Worm (Caenorhabditis elegans) whole organism, late embryonic: ENCODE results near the gene Y24F12A.1.
A peak's percentile ranks its signal among the peaks of the same experiment; 100 is the strongest.

Source experiments
- C08G9.2 ChIP-seq: sonication (generic microtip); optimal IDR thresholded peaks from 2 replicates; lab custom pipeline; 2016; ENCODE audit warnings: mild to moderate bottlenecking, missing genetic modification characterization, moderate library complexity, missing compliant biosample characterization
- F13H6.1 ChIP-seq: sonication (generic microtip); optimal IDR thresholded peaks from 2 replicates; lab custom pipeline; 2016; ENCODE audit warnings: missing genetic modification characterization, missing compliant biosample characterization
- ahr-1 ChIP-seq: sonication (generic microtip); optimal IDR thresholded peaks from 2 replicates; lab custom pipeline; 2016; ENCODE audit warnings: missing genetic modification characterization, missing compliant biosample characterization
- ama-1 ChIP-seq: fragments of 150-350 bp; optimal IDR thresholded peaks from 2 replicates; lab custom pipeline; 2014
- ceh-14 ChIP-seq: sonication (generic microtip); optimal IDR thresholded peaks from 2 replicates; lab custom pipeline; 2016; ENCODE audit warnings: missing genotype, missing genetic modification characterization, missing compliant biosample characterization
- ceh-18 ChIP-seq: sonication (generic microtip); optimal IDR thresholded peaks from 2 replicates; lab custom pipeline; 2016; ENCODE audit warnings: missing genetic modification characterization, missing compliant biosample characterization
- ceh-2 ChIP-seq: sonication (generic microtip); optimal IDR thresholded peaks from 2 replicates; lab custom pipeline; 2016; ENCODE audit warnings: missing genotype, missing genetic modification characterization, missing compliant biosample characterization
- ceh-22 ChIP-seq: sonication (generic microtip); optimal IDR thresholded peaks from 2 replicates; lab custom pipeline; 2017; ENCODE audit warnings: missing biosample characterization, missing genetic modification characterization
- ceh-31 ChIP-seq: sonication (generic microtip); optimal IDR thresholded peaks from 2 replicates; lab custom pipeline; 2016; ENCODE audit warnings: missing genetic modification characterization, missing compliant biosample characterization
- ceh-34 ChIP-seq: sonication (generic microtip); optimal IDR thresholded peaks from 2 replicates; lab custom pipeline; 2016; ENCODE audit warnings: mild to moderate bottlenecking, missing genetic modification characterization, missing compliant biosample characterization
- ceh-45 ChIP-seq: fragments of 200-800 bp; sonication (Bioruptor generic); IDR thresholded peaks from 2 replicates; pipeline ENCODE4 v1.3.6; 2022; ENCODE audit warnings: missing genetic modification reagents, missing genetic modification characterization, missing compliant biosample characterization
- ceh-6 ChIP-seq: fragments of 200-800 bp; sonication (Bioruptor generic); optimal IDR thresholded peaks from 2 replicates; lab custom pipeline; 2018; ENCODE audit warnings: mild to moderate bottlenecking, missing genetic modification characterization, missing compliant biosample characterization
- ceh-9 ChIP-seq: sonication (generic microtip); optimal IDR thresholded peaks from 2 replicates; lab custom pipeline; 2016; ENCODE audit warnings: mild to moderate bottlenecking, missing genetic modification characterization, inconsistent platforms, missing compliant biosample characterization
- che-1 ChIP-seq: sonication (generic microtip); optimal IDR thresholded peaks from 2 replicates; lab custom pipeline; 2016; ENCODE audit warnings: mild to moderate bottlenecking, missing genetic modification characterization, missing compliant biosample characterization
- dmd-4 ChIP-seq: sonication (generic microtip); optimal IDR thresholded peaks from 2 replicates; lab custom pipeline; 2016; ENCODE audit warnings: borderline replicate concordance, missing genetic modification characterization, missing compliant biosample characterization
- elt-4 ChIP-seq: sonication (generic microtip); optimal IDR thresholded peaks from 2 replicates; lab custom pipeline; 2016; ENCODE audit warnings: missing genetic modification characterization, missing compliant biosample characterization
- ets-4 ChIP-seq: sonication (generic microtip); optimal IDR thresholded peaks from 2 replicates; lab custom pipeline; 2016; ENCODE audit warnings: missing genetic modification characterization, missing compliant biosample characterization
- fax-1 ChIP-seq: sonication (generic microtip); optimal IDR thresholded peaks from 2 replicates; lab custom pipeline; 2016; ENCODE audit warnings: missing genotype, missing genetic modification characterization, missing compliant biosample characterization
- fkh-6 ChIP-seq: sonication (generic microtip); optimal IDR thresholded peaks from 2 replicates; lab custom pipeline; 2016; ENCODE audit warnings: missing genetic modification characterization, missing compliant biosample characterization
- gmeb-2 ChIP-seq: sonication (generic microtip); optimal IDR thresholded peaks from 2 replicates; lab custom pipeline; 2016; ENCODE audit warnings: missing genetic modification characterization, inconsistent platforms, missing compliant biosample characterization
- hlh-13 ChIP-seq: fragments of 200-800 bp; sonication (Bioruptor generic); optimal IDR thresholded peaks from 2 replicates; lab custom pipeline; 2018; ENCODE audit warnings: mild to moderate bottlenecking, missing genetic modification characterization, missing compliant biosample characterization
- hlh-6 ChIP-seq: sonication (generic microtip); optimal IDR thresholded peaks from 2 replicates; lab custom pipeline; 2016; ENCODE audit warnings: missing genotype, missing genetic modification characterization, missing compliant biosample characterization
- hlh-8 ChIP-seq: sonication (generic microtip); optimal IDR thresholded peaks from 2 replicates; lab custom pipeline; 2016; ENCODE audit warnings: missing genotype, missing genetic modification characterization, missing compliant biosample characterization
- madf-2 ChIP-seq: sonication (generic microtip); optimal IDR thresholded peaks from 2 replicates; lab custom pipeline; 2017; ENCODE audit warnings: missing genetic modification characterization, missing compliant biosample characterization
- mec-3 ChIP-seq: sonication (generic microtip); optimal IDR thresholded peaks from 2 replicates; lab custom pipeline; 2016; ENCODE audit warnings: borderline replicate concordance, missing genetic modification characterization, missing compliant biosample characterization
- nfya-1 ChIP-seq: sonication (generic microtip); optimal IDR thresholded peaks from 2 replicates; lab custom pipeline; 2017; ENCODE audit warnings: missing genetic modification characterization, mild to moderate bottlenecking, missing compliant biosample characterization, antibody characterized with exemption, moderate library complexity
- pat-9 ChIP-seq: fragments of 200-800 bp; sonication (Bioruptor generic); optimal IDR thresholded peaks from 2 replicates; lab custom pipeline; 2018; ENCODE audit warnings: mild to moderate bottlenecking, missing genetic modification characterization, moderate library complexity, missing compliant biosample characterization
- pha-4 ChIP-seq: fragments of 150-350 bp; optimal IDR thresholded peaks from 2 replicates; lab custom pipeline; 2018; ENCODE audit warnings: missing biosample characterization, missing genetic modification reagents, missing genetic modification characterization
- pqm-1 ChIP-seq: sonication (generic microtip); optimal IDR thresholded peaks from 2 replicates; lab custom pipeline; 2016; ENCODE audit warnings: missing genetic modification characterization, missing compliant biosample characterization
- ref-2 ChIP-seq: sonication (generic microtip); optimal IDR thresholded peaks from 2 replicates; lab custom pipeline; 2016; ENCODE audit warnings: missing genetic modification characterization, missing compliant biosample characterization
- rnt-1 ChIP-seq: sonication (generic microtip); optimal IDR thresholded peaks from 2 replicates; lab custom pipeline; 2016; ENCODE audit warnings: missing genetic modification characterization, missing compliant biosample characterization
- sdc-2 ChIP-seq: sonication (generic microtip); optimal IDR thresholded peaks from 2 replicates; lab custom pipeline; 2016; ENCODE audit warnings: missing genotype, missing genetic modification characterization, missing compliant biosample characterization
- syd-9 ChIP-seq: sonication (generic microtip); optimal IDR thresholded peaks from 2 replicates; lab custom pipeline; 2016; ENCODE audit warnings: mild to moderate bottlenecking, missing genetic modification characterization, moderate library complexity, missing compliant biosample characterization
- tbx-2 ChIP-seq: sonication (generic microtip); optimal IDR thresholded peaks from 2 replicates; lab custom pipeline; 2016; ENCODE audit warnings: missing genetic modification characterization, missing compliant biosample characterization
- tbx-7 ChIP-seq: sonication (generic microtip); optimal IDR thresholded peaks from 2 replicates; lab custom pipeline; 2016; ENCODE audit warnings: missing genotype, missing genetic modification characterization, missing compliant biosample characterization
- unc-3 ChIP-seq, 2 experiments: fragments of 200-800 bp in 1 of 2; sonication (Bioruptor generic) in 1 of 2; sonication (generic microtip) in 1 of 2; conservative IDR thresholded peaks in 1 of 2; optimal IDR thresholded peaks in 1 of 2; 2 replicates each; pipeline versions ENCODE4 v1.3.6 to Lab custom; 2016 to 2022; ENCODE audit warnings: missing compliant biosample characterization in 2 of 2, missing genetic modification characterization in 2 of 2, missing genetic modification reagents in 1 of 2
- unc-42 ChIP-seq: sonication (generic microtip); optimal IDR thresholded peaks from 2 replicates; lab custom pipeline; 2016; ENCODE audit warnings: missing genotype, missing genetic modification characterization, missing compliant biosample characterization
- unc-86 ChIP-seq: sonication (generic microtip); optimal IDR thresholded peaks from 2 replicates; lab custom pipeline; 2016; ENCODE audit warnings: missing genetic modification characterization, missing compliant biosample characterization

Gene Y24F12A.1

ce11 chrIV:11593415-11594190, 11.5 kb upstream of the Y24F12A.1 start, which contains the start of gene F40F11.3 (continued):
- TF ChIP-seq tbx-7 (tag; lab: Kevin White, UChicago) (no peak), ama-1 (lab: Kevin White, UChicago) (no peak), hlh-8 (tag; lab: Kevin White, UChicago) (peak; percentile 67), nfya-1 (tag; lab: Kevin White, UChicago) (peak; percentile 88), ceh-9 (tag; lab: Kevin White, UChicago) (no peak), madf-2 (tag; lab: Kevin White, UChicago) (no peak), pha-4 (tag; lab: Kevin White, UChicago) (no peak), pat-9 (tag; lab: Kevin White, UChicago) (peak; percentile 31), gmeb-2 (tag; lab: Kevin White, UChicago) (no peak), elt-4 (no peak), ceh-22 (tag; lab: Kevin White, UChicago) (peak; percentile 86), C08G9.2 (tag; lab: Kevin White, UChicago) (no peak), unc-86 (tag; lab: Kevin White, UChicago) (no peak), rnt-1 (no peak), dmd-4 (tag; lab: Kevin White, UChicago) (no peak), ets-4 (tag; lab: Kevin White, UChicago) (no peak), ahr-1 (tag; lab: Kevin White, UChicago) (no peak), fkh-6 (no peak)

- TF ChIP-seq unc-42 (tag; lab: Kevin White, UChicago), result peak; percentile 32
- peak; percentile 61 for TF ChIP-seq dmd-4 (tag; lab: Kevin White, UChicago)
- peak; percentile 25 for TF ChIP-seq ceh-31 (tag; lab: Kevin White, UChicago)
- peak; percentile 20 for TF ChIP-seq ceh-34
- peak; percentile 57 for TF ChIP-seq ceh-18 (tag; lab: Kevin White, UChicago)
- TF ChIP-seq nfya-1 (tag; lab: Kevin White, UChicago), result peak; percentile 58
- TF ChIP-seq pat-9 (tag; lab: Kevin White, UChicago), result no peak
- peak; percentile 44 for TF ChIP-seq syd-9
- no peak for TF ChIP-seq ahr-1 (tag; lab: Kevin White, UChicago)
- TF ChIP-seq elt-4, result peak; percentile 26
- peak; percentile 17 for TF ChIP-seq C08G9.2 (tag; lab: Kevin White, UChicago)
- peak; percentile 24 for TF ChIP-seq fax-1 (tag; lab: Kevin White, UChicago)
- peak; percentile 43 for TF ChIP-seq rnt-1
- TF ChIP-seq ceh-2 (tag; lab: Kevin White, UChicago), result peak; percentile 21
- no peak for TF ChIP-seq hlh-13 (GFP tag; lab: Kevin White, UChicago)
- TF ChIP-seq mec-3 (tag; lab: Kevin White, UChicago), result peak; percentile 31
- TF ChIP-seq ceh-14 (tag; lab: Kevin White, UChicago), result peak; percentile 70
- TF ChIP-seq ref-2 (tag; lab: Kevin White, UChicago), result peak; percentile 54
- peak; percentile 29 for TF ChIP-seq ceh-6 (GFP tag; lab: Kevin White, UChicago)
- TF ChIP-seq tbx-2 (tag; lab: Kevin White, UChicago), result peak; percentile 26
- peak; percentile 84 for TF ChIP-seq ama-1 (lab: Kevin White, UChicago)
- TF ChIP-seq che-1 (tag; lab: Kevin White, UChicago), result no peak
- no peak for TF ChIP-seq unc-3 (GFP tag; conservative IDR thresholded peaks at IDR 0.05; lab: Robert Waterston, UW)
- TF ChIP-seq unc-3 (tag; optimal IDR thresholded peaks at IDR 0.05; lab: Kevin White, UChicago), result no peak
- peak; percentile 48 for TF ChIP-seq sdc-2 (tag; lab: Kevin White, UChicago)
- peak; percentile 4 for TF ChIP-seq F13H6.1 (tag; lab: Kevin White, UChicago)
- TF ChIP-seq hlh-6 (tag; lab: Kevin White, UChicago), result no peak
- no peak for TF ChIP-seq ceh-45 (GFP tag; lab: Robert Waterston, UW)
- TF ChIP-seq pqm-1 (tag; lab: Kevin White, UChicago), result no peak
Measured at ce11 chrIV:11594191-11594673, 10.8 kb upstream of the Y24F12A.1 start, which contains the start of gene mig-38. TSS of gene mig-38 (plus strand) at chrIV:11594244.
